Worm (Caenorhabditis elegans) whole organism, young adult: Measurements from ENCODE around the gene nspc-10.

ENCODE experiments used
- Y79H2A.3 ChIP-seq: fragments of 200-800 bp; sonication (Bioruptor generic); conservative IDR thresholded peaks from 2 replicates; pipeline ENCODE4 v1.3.6; 2022; ENCODE audit warnings: missing genetic modification reagents, missing genetic modification characterization, missing compliant biosample characterization
- dpl-1 ChIP-seq: fragments of 150-350 bp; optimal IDR thresholded peaks from 2 replicates; lab custom pipeline; 2014; ENCODE audit warnings: missing biosample characterization, missing genetic modification reagents, missing genetic modification characterization
- egl-18 ChIP-seq: fragments of 200-800 bp; sonication (Bioruptor generic); IDR thresholded peaks from 2 replicates; pipeline ENCODE4 v1.3.6; 2022; ENCODE audit warnings: missing genetic modification reagents, missing genetic modification characterization, missing compliant biosample characterization
- let-607 ChIP-seq, 2 experiments: fragments of 200-800 bp in 1 of 2; sonication (Bioruptor generic) in 1 of 2; sonication (generic microtip) in 1 of 2; optimal IDR thresholded peaks; 2 replicates each; lab custom pipeline; 2016 to 2018; ENCODE audit warnings: mild to moderate bottlenecking in 2 of 2, missing compliant biosample characterization in 2 of 2, missing genetic modification characterization in 2 of 2, moderate library complexity in 2 of 2, missing genotype in 1 of 2
- lin-35 ChIP-seq, 3 experiments: fragments of 150-350 bp in 2 of 3; sonication (generic microtip) in 1 of 3; optimal IDR thresholded peaks; 2 replicates each; lab custom pipeline; 2014 to 2018; ENCODE audit warnings: missing biosample characterization in 3 of 3, missing genetic modification characterization in 3 of 3, missing genetic modification reagents in 3 of 3
- nfya-1 ChIP-seq: sonication (generic microtip); optimal IDR thresholded peaks from 2 replicates; lab custom pipeline; 2017; ENCODE audit warnings: antibody characterized with exemption, missing compliant biosample characterization, missing genetic modification characterization, borderline replicate concordance; ENCODE audit not compliant: insufficient read depth
- sdz-38 ChIP-seq: sonication (generic microtip); optimal IDR thresholded peaks from 2 replicates; lab custom pipeline; 2016; ENCODE audit warnings: missing genotype, missing genetic modification characterization, missing compliant biosample characterization
- snpc-1.1 ChIP-seq: sonication (generic microtip); optimal IDR thresholded peaks from 2 replicates; lab custom pipeline; 2017; ENCODE audit warnings: missing genetic modification characterization, mild to moderate bottlenecking, missing compliant biosample characterization, antibody characterized with exemption, moderate library complexity, missing genotype, missing genetic modification reagents; ENCODE audit not compliant: insufficient read depth
- snpc-4 ChIP-seq, 5 experiments: fragments of 150-350 bp in 1 of 5; sonication (generic microtip) in 4 of 5; optimal IDR thresholded peaks; 2 replicates each; lab custom pipeline; 2014 to 2018; ENCODE audit warnings: missing genetic modification characterization in 5 of 5, missing biosample characterization in 3 of 5, antibody characterized with exemption in 2 of 5, mild to moderate bottlenecking in 2 of 5, missing compliant biosample characterization in 2 of 5, missing genotype in 2 of 5, moderate library complexity in 2 of 5, missing genetic modification reagents in 1 of 5

- no peak for TF ChIP-seq Y79H2A.3 (GFP tag; lab: Robert Waterston, UW)
- TF ChIP-seq nfya-1 (tag; lab: Kevin White, UChicago), result no peak
- no peak for TF ChIP-seq let-607 (tag; optimal IDR thresholded peaks at IDR 0.05; lab: Kevin White, UChicago)
- no peak for TF ChIP-seq dpl-1 (GFP tag; lab: Kevin White, UChicago)
- no peak for TF ChIP-seq snpc-1.1
- no peak for TF ChIP-seq snpc-4 (GFP tag; optimal IDR thresholded peaks at IDR 0.05; lab: Kevin White, UChicago)
- TF ChIP-seq snpc-4 (tag; optimal IDR thresholded peaks at IDR 0.05; lab: Kevin White, UChicago), result no peak
- no peak for TF ChIP-seq lin-35 (GFP tag; optimal IDR thresholded peaks at IDR 0.05; lab: Kevin White, UChicago)
- no peak for TF ChIP-seq sdz-38 (tag; lab: Kevin White, UChicago)
- no peak for TF ChIP-seq egl-18 (GFP tag; lab: Robert Waterston, UW)
Measured at ce11 chrX:12333479-12333878, 9.9 kb upstream of the nspc-10 start, which contains the start of gene srd-47.
